Worm (Caenorhabditis elegans) whole organism, L4 larva: ENCODE results near the gene F21D5.6.

ENCODE experiments used
- F10B5.3 ChIP-seq: sonication (generic microtip); optimal IDR thresholded peaks from 2 replicates; lab custom pipeline; 2016; ENCODE audit warnings: mild to moderate bottlenecking, missing genetic modification characterization, missing compliant biosample characterization
- T20F7.1 ChIP-seq: fragments of 200-800 bp; sonication (Bioruptor generic); optimal IDR thresholded peaks from 2 replicates; lab custom pipeline; 2018; ENCODE audit warnings: mild to moderate bottlenecking, missing genetic modification characterization, missing compliant biosample characterization
- Y105C5A.15 ChIP-seq: fragments of 200-800 bp; sonication (Bioruptor generic); IDR thresholded peaks from 2 replicates; pipeline ENCODE4 v1.3.6; 2022; ENCODE audit warnings: missing genetic modification characterization, missing compliant biosample characterization
- Y75B8A.6 ChIP-seq: fragments of 200-800 bp; sonication (Bioruptor generic); IDR thresholded peaks from 2 replicates; pipeline ENCODE4 v1.3.6; 2022; ENCODE audit warnings: missing genetic modification reagents, missing genetic modification characterization, missing compliant biosample characterization
- aly-2 ChIP-seq: sonication (generic microtip); optimal IDR thresholded peaks from 2 replicates; lab custom pipeline; 2018; ENCODE audit warnings: missing biosample characterization, missing genetic modification characterization
- ama-1 ChIP-seq: fragments of 150-350 bp; optimal IDR thresholded peaks from 2 replicates; lab custom pipeline; 2014; ENCODE audit warnings: inconsistent platforms, mixed read lengths
- arid-1 ChIP-seq: fragments of 200-800 bp; sonication (Bioruptor generic); conservative IDR thresholded peaks from 2 replicates; pipeline ENCODE4 v1.3.6; 2022; ENCODE audit warnings: missing genetic modification reagents, missing genetic modification characterization, missing compliant biosample characterization
- attf-4 ChIP-seq: sonication (generic microtip); optimal IDR thresholded peaks from 3 replicates; lab custom pipeline; 2017; ENCODE audit warnings: missing biosample characterization, missing genetic modification characterization
- ceh-20 ChIP-seq: fragments of 200-800 bp; sonication (Bioruptor generic); IDR thresholded peaks from 2 replicates; pipeline ENCODE4 v1.3.6; 2022; ENCODE audit warnings: missing genetic modification reagents, missing genetic modification characterization, missing compliant biosample characterization
- ceh-28 ChIP-seq: fragments of 150-350 bp; optimal IDR thresholded peaks from 2 replicates; lab custom pipeline; 2014; ENCODE audit warnings: missing biosample characterization, missing genetic modification reagents, missing genetic modification characterization
- ceh-44 ChIP-seq: fragments of 200-800 bp; sonication (Bioruptor generic); IDR thresholded peaks from 2 replicates; pipeline ENCODE4 v1.3.6; 2022; ENCODE audit warnings: missing genetic modification reagents, missing genetic modification characterization, missing compliant biosample characterization
- ceh-82 ChIP-seq: sonication (generic microtip); optimal IDR thresholded peaks from 2 replicates; lab custom pipeline; 2017; ENCODE audit warnings: missing biosample characterization, missing genetic modification characterization
- daf-16 ChIP-seq, 3 experiments: sonication (generic microtip); optimal IDR thresholded peaks; 2 replicates each; lab custom pipeline; 2016 to 2017; ENCODE audit warnings: missing genetic modification characterization in 3 of 3, missing genetic modification reagents in 3 of 3, mild to moderate bottlenecking in 2 of 3, missing compliant biosample characterization in 2 of 3, missing biosample characterization in 1 of 3, moderate library complexity in 1 of 3
- daf-19 ChIP-seq: fragments of 200-800 bp; sonication (Bioruptor generic); conservative IDR thresholded peaks from 2 replicates; pipeline ENCODE4 v1.3.6; 2022; ENCODE audit warnings: missing genetic modification characterization, missing compliant biosample characterization
- dpl-1 ChIP-seq: fragments of 150-350 bp; optimal IDR thresholded peaks from 2 replicates; lab custom pipeline; 2014; ENCODE audit warnings: missing biosample characterization, missing genetic modification reagents, missing genetic modification characterization
- dve-1 ChIP-seq: sonication (generic microtip); optimal IDR thresholded peaks from 2 replicates; lab custom pipeline; 2017; ENCODE audit warnings: antibody characterized with exemption, mild to moderate bottlenecking, missing genetic modification characterization, missing compliant biosample characterization; ENCODE audit not compliant: insufficient read depth
- egl-27 ChIP-seq: sonication (generic microtip); optimal IDR thresholded peaks from 3 replicates; lab custom pipeline; 2017; ENCODE audit warnings: missing biosample characterization, missing genetic modification reagents, missing genetic modification characterization
- egl-43 ChIP-seq: fragments of 200-800 bp; sonication (Bioruptor generic); IDR thresholded peaks from 2 replicates; pipeline ENCODE4 v1.3.6; 2022; ENCODE audit warnings: missing genetic modification reagents, missing genetic modification characterization, missing compliant biosample characterization
- fkh-10 ChIP-seq: fragments of 150-350 bp; optimal IDR thresholded peaks from 2 replicates; lab custom pipeline; 2014; ENCODE audit warnings: missing biosample characterization, missing genetic modification reagents, missing genetic modification characterization
- hlh-11 ChIP-seq: fragments of 200-800 bp; sonication (Bioruptor generic); optimal IDR thresholded peaks from 2 replicates; lab custom pipeline; 2018; ENCODE audit warnings: mild to moderate bottlenecking, missing genetic modification characterization, missing compliant biosample characterization
- hlh-30 ChIP-seq: sonication (generic microtip); optimal IDR thresholded peaks from 2 replicates; lab custom pipeline; 2017; ENCODE audit warnings: antibody characterized with exemption, mild to moderate bottlenecking, missing genetic modification characterization, missing compliant biosample characterization; ENCODE audit not compliant: insufficient read depth
- hmg-1.1 ChIP-seq: fragments of 200-800 bp; sonication (Bioruptor generic); IDR thresholded peaks from 2 replicates; pipeline ENCODE4 v1.3.6; 2022; ENCODE audit warnings: missing genetic modification reagents, missing genetic modification characterization, missing compliant biosample characterization
- jun-1 ChIP-seq: fragments of 150-350 bp; optimal IDR thresholded peaks from 2 replicates; lab custom pipeline; 2014; ENCODE audit warnings: missing biosample characterization, missing genetic modification reagents, missing genetic modification characterization
- lim-7 ChIP-seq: fragments of 200-800 bp; sonication (Bioruptor generic); IDR thresholded peaks from 2 replicates; pipeline ENCODE4 v1.3.6; 2022; ENCODE audit warnings: missing genetic modification characterization, missing compliant biosample characterization
- lin-13 ChIP-seq: fragments of 150-350 bp; optimal IDR thresholded peaks from 2 replicates; lab custom pipeline; 2014; ENCODE audit warnings: missing biosample characterization, missing genetic modification reagents, missing genetic modification characterization
- lir-3 ChIP-seq: sonication (generic microtip); optimal IDR thresholded peaks from 2 replicates; lab custom pipeline; 2016; ENCODE audit warnings: mild to moderate bottlenecking, missing genetic modification characterization, missing compliant biosample characterization
- lsy-2 ChIP-seq, 2 experiments: fragments of 150-350 bp in 1 of 2; sonication (generic microtip) in 1 of 2; optimal IDR thresholded peaks; 2 replicates each; lab custom pipeline; 2014 to 2017; ENCODE audit warnings: missing biosample characterization in 2 of 2, missing genetic modification characterization in 2 of 2
- madf-9 ChIP-seq: fragments of 200-800 bp; sonication (Bioruptor generic); conservative IDR thresholded peaks from 2 replicates; pipeline ENCODE4 v1.3.6; 2022; ENCODE audit warnings: missing genetic modification reagents, missing genetic modification characterization, missing compliant biosample characterization
- mep-1 ChIP-seq: fragments of 150-350 bp; sonication (generic microtip); optimal IDR thresholded peaks from 3 replicates; lab custom pipeline; 2014; ENCODE audit warnings: missing biosample characterization, missing genetic modification characterization
- mxl-2 ChIP-seq: fragments of 200-800 bp; sonication (Bioruptor generic); conservative IDR thresholded peaks from 2 replicates; pipeline ENCODE4 v1.3.6; 2022; ENCODE audit warnings: missing genetic modification reagents, missing genetic modification characterization, missing compliant biosample characterization
- nhr-102 ChIP-seq: sonication (generic microtip); optimal IDR thresholded peaks from 2 replicates; lab custom pipeline; 2016; ENCODE audit warnings: mild to moderate bottlenecking, missing genetic modification characterization, moderate library complexity, missing compliant biosample characterization
- nhr-11 ChIP-seq: fragments of 150-350 bp; optimal IDR thresholded peaks from 2 replicates; lab custom pipeline; 2014; ENCODE audit warnings: missing biosample characterization, missing genetic modification characterization
- nhr-111 ChIP-seq: fragments of 200-800 bp; sonication (Bioruptor generic); optimal IDR thresholded peaks from 2 replicates; lab custom pipeline; 2018; ENCODE audit warnings: mild to moderate bottlenecking, missing genetic modification characterization, missing compliant biosample characterization
- nhr-237 ChIP-seq: sonication (generic microtip); optimal IDR thresholded peaks from 2 replicates; lab custom pipeline; 2017; ENCODE audit warnings: missing biosample characterization, missing genetic modification characterization
- nhr-25 ChIP-seq: sonication (generic microtip); optimal IDR thresholded peaks from 2 replicates; lab custom pipeline; 2017; ENCODE audit warnings: missing genetic modification characterization, mild to moderate bottlenecking, missing compliant biosample characterization, antibody characterized with exemption, moderate library complexity, borderline replicate concordance; ENCODE audit not compliant: insufficient read depth
- nhr-28 ChIP-seq: fragments of 150-350 bp; optimal IDR thresholded peaks from 2 replicates; lab custom pipeline; 2014; ENCODE audit warnings: missing biosample characterization, missing genetic modification characterization
- nhr-41 ChIP-seq: fragments of 200-800 bp; sonication (Bioruptor generic); IDR thresholded peaks from 2 replicates; pipeline ENCODE4 v1.3.6; 2022; ENCODE audit warnings: missing genetic modification reagents, missing genetic modification characterization, missing compliant biosample characterization
- nhr-48 ChIP-seq: sonication (generic microtip); optimal IDR thresholded peaks from 2 replicates; lab custom pipeline; 2016; ENCODE audit warnings: mild to moderate bottlenecking, missing genetic modification characterization, missing compliant biosample characterization
- nhr-6 ChIP-seq: fragments of 150-350 bp; optimal IDR thresholded peaks from 2 replicates; lab custom pipeline; 2014; ENCODE audit warnings: missing biosample characterization, missing genetic modification characterization
- nhr-76 ChIP-seq: fragments of 150-350 bp; optimal IDR thresholded peaks from 2 replicates; lab custom pipeline; 2014; ENCODE audit warnings: missing biosample characterization, missing genetic modification characterization
- nhr-77 ChIP-seq: fragments of 150-350 bp; optimal IDR thresholded peaks from 2 replicates; lab custom pipeline; 2014; ENCODE audit warnings: missing biosample characterization, missing genetic modification characterization
- pha-4 ChIP-seq, 2 experiments: fragments of 150-350 bp in 1 of 2; fragments of 200-800 bp in 1 of 2; sonication (Bioruptor generic) in 1 of 2; IDR thresholded peaks in 1 of 2; optimal IDR thresholded peaks in 1 of 2; 2 replicates each; pipeline versions ENCODE4 v1.3.6 to Lab custom; 2014 to 2022; ENCODE audit warnings: missing genetic modification characterization in 2 of 2, missing genetic modification reagents in 2 of 2, missing biosample characterization in 1 of 2, missing compliant biosample characterization in 1 of 2
- php-3 ChIP-seq: fragments of 200-800 bp; sonication (Bioruptor generic); IDR thresholded peaks from 2 replicates; pipeline ENCODE4 v1.3.6; 2022; ENCODE audit warnings: missing genetic modification reagents, missing genetic modification characterization, missing compliant biosample characterization
- pqm-1 ChIP-seq: sonication (generic microtip); optimal IDR thresholded peaks from 2 replicates; lab custom pipeline; 2017; ENCODE audit warnings: missing biosample characterization, missing genetic modification characterization
- rbr-2 ChIP-seq: sonication (generic microtip); optimal IDR thresholded peaks from 2 replicates; lab custom pipeline; 2016; ENCODE audit warnings: missing genotype, missing genetic modification characterization, missing compliant biosample characterization
- set-16 ChIP-seq: fragments of 200-800 bp; sonication (Bioruptor generic); IDR thresholded peaks from 2 replicates; pipeline ENCODE4 v1.3.6; 2022; ENCODE audit warnings: missing genetic modification reagents, missing genetic modification characterization, missing compliant biosample characterization
- skn-1 ChIP-seq: fragments of 150-350 bp; optimal IDR thresholded peaks from 2 replicates; lab custom pipeline; 2014; ENCODE audit warnings: missing biosample characterization, missing genetic modification characterization
- vab-7 ChIP-seq: fragments of 200-800 bp; sonication (Bioruptor generic); IDR thresholded peaks from 2 replicates; pipeline ENCODE4 v1.3.6; 2022; ENCODE audit warnings: missing genetic modification reagents, missing genetic modification characterization, missing compliant biosample characterization
- zfp-2 ChIP-seq: sonication (generic microtip); optimal IDR thresholded peaks from 2 replicates; lab custom pipeline; 2016; ENCODE audit warnings: mild to moderate bottlenecking, missing genetic modification characterization, missing compliant biosample characterization
- zfp-3 ChIP-seq: fragments of 200-800 bp; sonication (Bioruptor generic); conservative IDR thresholded peaks from 2 replicates; pipeline ENCODE4 v1.3.6; 2022; ENCODE audit warnings: missing genetic modification reagents, missing genetic modification characterization, missing compliant biosample characterization
- ztf-7 ChIP-seq: fragments of 150-350 bp; optimal IDR thresholded peaks from 2 replicates; lab custom pipeline; 2014; ENCODE audit warnings: missing biosample characterization, missing genetic modification characterization

Gene F21D5.6

ce11 chrIV:8782172-8782571 lies 41.0 kb upstream of the F21D5.6 start:
- peak; percentile 75 for TF ChIP-seq mep-1 (tag; lab: Kevin White, UChicago)
- TF ChIP-seq nhr-237 (tag; lab: Kevin White, UChicago) = no peak
- TF ChIP-seq rbr-2 = peak; percentile 70
- 0 out of 2 replicates have a peak, but pooled peaks have one; percentile 32 for TF ChIP-seq ceh-20 (GFP tag; lab: Robert Waterston, UW)
- TF ChIP-seq lsy-2 (tag; optimal IDR thresholded peaks at IDR 0.05; lab: Kevin White, UChicago) = no peak
- TF ChIP-seq nhr-111 = no peak
- TF ChIP-seq lir-3 (tag; lab: Kevin White, UChicago) = no peak
- TF ChIP-seq ceh-82 = no peak
- peak; percentile 78 for TF ChIP-seq nhr-25
- no peak for TF ChIP-seq nhr-76 (tag; lab: Kevin White, UChicago)
- no peak for TF ChIP-seq zfp-2 (tag; lab: Kevin White, UChicago)
- no peak for TF ChIP-seq ceh-44
- no peak for TF ChIP-seq mxl-2
- TF ChIP-seq madf-9 (GFP tag; lab: Robert Waterston, UW) = no peak
- no peak for TF ChIP-seq arid-1 (GFP tag; lab: Robert Waterston, UW)
- peak; percentile 37 for TF ChIP-seq dpl-1
- no peak for TF ChIP-seq daf-19
- TF ChIP-seq zfp-3 (GFP tag; lab: Robert Waterston, UW) = no peak
- no peak for TF ChIP-seq lim-7 (GFP tag; lab: Robert Waterston, UW)
- TF ChIP-seq lin-13 (GFP tag; lab: Kevin White, UChicago) = no peak
- peak; percentile 85 for TF ChIP-seq dve-1 (tag; lab: Kevin White, UChicago)
- no peak for TF ChIP-seq ztf-7
- no peak for TF ChIP-seq skn-1 (tag; lab: Kevin White, UChicago)
- peak; percentile 98 for TF ChIP-seq hlh-11 (tag; lab: Kevin White, UChicago)
- no peak for TF ChIP-seq T20F7.1 (GFP tag; lab: Kevin White, UChicago)
- peak; percentile 81 for TF ChIP-seq nhr-77 (tag; lab: Kevin White, UChicago)
- TF ChIP-seq nhr-6 = peak; percentile 70
- no peak; the same call in 1 of the 2 replicates for TF ChIP-seq set-16
- TF ChIP-seq nhr-11 (tag; lab: Kevin White, UChicago) = peak; percentile 55
- TF ChIP-seq fkh-10 (GFP tag; lab: Kevin White, UChicago) = no peak
- no peak for TF ChIP-seq vab-7 (GFP tag; lab: Robert Waterston, UW)
- no peak for TF ChIP-seq ceh-28 (tag; lab: Kevin White, UChicago)
- no peak for TF ChIP-seq ama-1
- no peak for TF ChIP-seq pha-4 (GFP tag; IDR thresholded peaks at IDR 0.05; lab: Robert Waterston, UW)
- TF ChIP-seq pha-4 (tag; optimal IDR thresholded peaks at IDR 0.05; lab: Kevin White, UChicago) = peak; percentile 34
- no peak for TF ChIP-seq nhr-102 (tag; lab: Kevin White, UChicago)
- TF ChIP-seq egl-27 (tag; lab: Kevin White, UChicago) = no peak
- no peak for TF ChIP-seq aly-2 (tag; lab: Kevin White, UChicago)
- 0 out of 2 replicates have a peak, but pooled peaks have one; percentile 17 for TF ChIP-seq nhr-41 (GFP tag; lab: Robert Waterston, UW)
- peak; percentile 60 for TF ChIP-seq nhr-48
- no peak for TF ChIP-seq F10B5.3 (tag; lab: Kevin White, UChicago)
- TF ChIP-seq Y105C5A.15 = no peak
- TF ChIP-seq egl-43 (GFP tag; lab: Robert Waterston, UW) = no peak
- no peak for TF ChIP-seq Y75B8A.6
- TF ChIP-seq pqm-1 = peak; percentile 42
- TF ChIP-seq daf-16 (GFP tag; optimal IDR thresholded peaks at IDR 0.05; lab: Kevin White, UChicago) = no peak
- peak; percentile 75 for TF ChIP-seq daf-16 (tag; optimal IDR thresholded peaks at IDR 0.05; lab: Kevin White, UChicago)
- TF ChIP-seq jun-1 (tag; lab: Kevin White, UChicago) = peak; percentile 11
- TF ChIP-seq hlh-30 (tag; lab: Kevin White, UChicago) = peak; percentile 91
- no peak for TF ChIP-seq attf-4 (tag; lab: Kevin White, UChicago)
- TF ChIP-seq hmg-1.1 = no peak; the same call in 1 of the 2 replicates
- no peak for TF ChIP-seq php-3
- peak; percentile 82 for TF ChIP-seq nhr-28 (tag; lab: Kevin White, UChicago)
